Worm (Caenorhabditis elegans) whole organism, early embryonic: ENCODE results near the gene ZC155.2.

Experiments
- hmbx-1 ChIP-seq: sonication (generic microtip); optimal IDR thresholded peaks from 2 replicates; lab custom pipeline; 2016; ENCODE audit warnings: mild to moderate bottlenecking, missing genetic modification characterization, missing compliant biosample characterization
- sea-1 ChIP-seq: fragments of 200-800 bp; sonication (Bioruptor generic); conservative IDR thresholded peaks from 2 replicates; pipeline ENCODE4 v1.3.6; 2022; ENCODE audit warnings: missing genetic modification characterization, missing compliant biosample characterization

- TF ChIP-seq hmbx-1 (tag; lab: Kevin White, UChicago) (no peak), sea-1 (GFP tag; lab: Robert Waterston, UW) (no peak)
These were observed 4.6 kb upstream of the ZC155.2 start for ce11 chrIII:5214162-5214561.
